Fruit fly (Drosophila melanogaster) whole organism, embryonic: Measurements from ENCODE around the gene CG11384.

Experiments used
- Ada2b ChIP-seq: fragments of 200-800 bp; sonication (Bioruptor generic); IDR thresholded peaks from 2 replicates; pipeline ENCODE4 v1.3.6; 2022; ENCODE audit warnings: missing biosample characterization, missing genetic modification characterization
- CG10267 ChIP-seq: fragments of 200-800 bp; sonication (Bioruptor generic); optimal IDR thresholded peaks from 2 replicates; lab custom pipeline; 2018; ENCODE audit warnings: missing biosample characterization, mild to moderate bottlenecking, missing genetic modification characterization, moderate library complexity
- CG14710 ChIP-seq: fragments of 200-800 bp; sonication (Bioruptor generic); optimal IDR thresholded peaks from 3 replicates; lab custom pipeline; 2019; ENCODE audit warnings: missing biosample characterization, mild to moderate bottlenecking, missing genetic modification characterization, moderate library complexity
- CG14860 ChIP-seq: fragments of 200-800 bp; sonication (Bioruptor generic); IDR thresholded peaks from 3 replicates; pipeline ENCODE4 v1.3.6; 2022; ENCODE audit warnings: missing biosample characterization, missing genetic modification characterization; ENCODE audit not compliant: partially characterized antibody
- CG15514 ChIP-seq: fragments of 200-800 bp; sonication (Bioruptor generic); optimal IDR thresholded peaks from 3 replicates; lab custom pipeline; 2017; ENCODE audit warnings: missing biosample characterization, missing genetic modification characterization, mild to moderate bottlenecking, moderate library complexity, missing genetic modification reagents
- CG1603 ChIP-seq: fragments of 200-800 bp; sonication (Bioruptor generic); optimal IDR thresholded peaks from 2 replicates; lab custom pipeline; 2019; ENCODE audit warnings: missing biosample characterization, mild to moderate bottlenecking, missing genetic modification characterization, moderate library complexity
- CG16813 ChIP-seq: fragments of 200-800 bp; sonication (Bioruptor generic); IDR thresholded peaks from 3 replicates; pipeline ENCODE4 v1.3.6; 2022; ENCODE audit warnings: missing biosample characterization, missing genetic modification characterization; ENCODE audit not compliant: partially characterized antibody
- CG17186 ChIP-seq: fragments of 200-800 bp; sonication (Bioruptor generic); optimal IDR thresholded peaks from 3 replicates; lab custom pipeline; 2017; ENCODE audit warnings: missing biosample characterization, missing genetic modification reagents, missing genetic modification characterization
- CG17328 ChIP-seq: fragments of 200-800 bp; sonication (Bioruptor generic); IDR thresholded peaks from 2 replicates; pipeline ENCODE4 v1.3.6; 2022; ENCODE audit warnings: missing biosample characterization, missing genetic modification characterization
- CG18011 ChIP-seq: fragments of 200-800 bp; sonication (Bioruptor generic); optimal IDR thresholded peaks from 2 replicates; lab custom pipeline; 2017; ENCODE audit warnings: missing biosample characterization, missing genetic modification characterization, mild to moderate bottlenecking, moderate library complexity, missing genotype
- CG18764 ChIP-seq: fragments of 200-800 bp; sonication (Bioruptor generic); optimal IDR thresholded peaks from 3 replicates; lab custom pipeline; 2016; ENCODE audit warnings: missing biosample characterization, missing genetic modification characterization
- CG2678 ChIP-seq: fragments of 200-800 bp; sonication (Bioruptor generic); optimal IDR thresholded peaks from 3 replicates; lab custom pipeline; 2019; ENCODE audit warnings: missing biosample characterization, mild to moderate bottlenecking, missing genetic modification characterization, moderate library complexity
- CG2875 ChIP-seq: fragments of 200-800 bp; sonication (Bioruptor generic); optimal IDR thresholded peaks from 2 replicates; lab custom pipeline; 2017; ENCODE audit warnings: missing biosample characterization, mild to moderate bottlenecking, missing genetic modification characterization, missing genetic modification reagents
- CG31388 ChIP-seq: fragments of 200-800 bp; sonication (Bioruptor generic); optimal IDR thresholded peaks from 2 replicates; lab custom pipeline; 2016; ENCODE audit warnings: missing biosample characterization, missing genetic modification characterization
- CG34224 ChIP-seq: fragments of 200-800 bp; sonication (Bioruptor generic); IDR thresholded peaks from 3 replicates; pipeline ENCODE4 v1.3.6; 2022; ENCODE audit warnings: missing biosample characterization, missing genetic modification characterization; ENCODE audit not compliant: partially characterized antibody
- CG7271 ChIP-seq: fragments of 200-800 bp; sonication (Bioruptor generic); optimal IDR thresholded peaks from 2 replicates; lab custom pipeline; 2018; ENCODE audit warnings: missing biosample characterization, mild to moderate bottlenecking, missing genetic modification characterization, moderate library complexity
- CG9817 ChIP-seq: fragments of 200-800 bp; sonication (Bioruptor generic); optimal IDR thresholded peaks from 2 replicates; lab custom pipeline; 2018; ENCODE audit warnings: missing biosample characterization, mild to moderate bottlenecking, missing genetic modification characterization, moderate library complexity
- CkIIα-i1 ChIP-seq: fragments of 200-800 bp; sonication (Bioruptor generic); IDR thresholded peaks from 2 replicates; pipeline ENCODE4 v1.3.6; 2022; ENCODE audit warnings: missing biosample characterization, missing genetic modification characterization
- D19A ChIP-seq: fragments of 200-800 bp; optimal IDR thresholded peaks from 3 replicates; lab custom pipeline; 2019; ENCODE audit warnings: missing biosample characterization, mild to moderate bottlenecking, missing genetic modification characterization, moderate library complexity
- Dbx ChIP-seq: fragments of 200-800 bp; sonication (Bioruptor generic); IDR thresholded peaks from 3 replicates; pipeline ENCODE4 v1.3.6; 2022; ENCODE audit warnings: missing biosample characterization, missing genetic modification characterization
- Deaf1 ChIP-seq: fragments of 200-800 bp; optimal IDR thresholded peaks from 3 replicates; lab custom pipeline; 2019; ENCODE audit warnings: missing biosample characterization, mild to moderate bottlenecking, missing genetic modification characterization, moderate library complexity
- Dfd ChIP-seq, 2 experiments: fragments of >200 bp; optimal IDR thresholded peaks; 2 replicates each; lab custom pipeline; 2017; ENCODE audit warnings: missing biosample characterization in 2 of 2, missing genetic modification characterization in 2 of 2
- Doc3 ChIP-seq: fragments of 200-800 bp; sonication (Bioruptor generic); IDR thresholded peaks from 3 replicates; pipeline ENCODE4 v1.3.6; 2022; ENCODE audit warnings: missing biosample characterization, missing genetic modification characterization; ENCODE audit not compliant: partially characterized antibody
- E2f2 ChIP-seq: fragments of 200-800 bp; sonication (Bioruptor generic); IDR thresholded peaks from 2 replicates; pipeline ENCODE4 v1.3.6; 2022; ENCODE audit warnings: missing biosample characterization, missing genetic modification characterization
- Eip74EF ChIP-seq, 2 experiments: fragments of 200-800 bp in 1 of 2; fragments of >200 bp in 1 of 2; sonication (Bioruptor generic) in 1 of 2; optimal IDR thresholded peaks; 2 replicates each; lab custom pipeline; 2017 to 2019; ENCODE audit warnings: missing biosample characterization in 2 of 2, missing genetic modification characterization in 2 of 2, mild to moderate bottlenecking in 1 of 2, moderate library complexity in 1 of 2
- Ets97D ChIP-seq: fragments of 200-800 bp; sonication (Bioruptor generic); optimal IDR thresholded peaks from 3 replicates; lab custom pipeline; 2016; ENCODE audit warnings: missing biosample characterization, missing genetic modification characterization
- HLH3B ChIP-seq: fragments of 200-800 bp; sonication (Bioruptor generic); IDR thresholded peaks from 2 replicates; pipeline ENCODE4 v1.3.6; 2022; ENCODE audit warnings: missing biosample characterization, missing genetic modification characterization
- HLH4C ChIP-seq: fragments of 200-800 bp; sonication (Bioruptor generic); IDR thresholded peaks from 3 replicates; pipeline ENCODE4 v1.3.6; 2022; ENCODE audit warnings: missing biosample characterization, missing genetic modification characterization; ENCODE audit not compliant: partially characterized antibody
- MBD-R2 ChIP-seq: fragments of 200-800 bp; sonication (Bioruptor generic); IDR thresholded peaks from 2 replicates; pipeline ENCODE4 v1.3.6; 2022; ENCODE audit warnings: missing biosample characterization, missing genetic modification characterization
- Mes4 ChIP-seq: fragments of 200-800 bp; sonication (Bioruptor generic); optimal IDR thresholded peaks from 2 replicates; lab custom pipeline; 2016; ENCODE audit warnings: missing biosample characterization, missing genetic modification characterization
- NC2α ChIP-seq: fragments of 200-800 bp; sonication (Bioruptor generic); optimal IDR thresholded peaks from 2 replicates; lab custom pipeline; 2016; ENCODE audit warnings: missing biosample characterization, missing genetic modification characterization
- Scr ChIP-seq: fragments of 200-800 bp; sonication (Bioruptor generic); IDR thresholded peaks from 2 replicates; pipeline ENCODE4 v1.3.6; 2022; ENCODE audit warnings: missing biosample characterization, missing genetic modification characterization; ENCODE audit not compliant: partially characterized antibody
- amos ChIP-seq: fragments of 200-800 bp; sonication (Bioruptor generic); IDR thresholded peaks from 2 replicates; pipeline ENCODE4 v1.3.6; 2022; ENCODE audit warnings: missing biosample characterization, missing genetic modification characterization; ENCODE audit not compliant: partially characterized antibody
- bbx ChIP-seq: fragments of 200-800 bp; sonication (Bioruptor generic); IDR thresholded peaks from 2 replicates; pipeline ENCODE4 v1.3.6; 2022; ENCODE audit warnings: missing biosample characterization, missing genetic modification characterization; ENCODE audit not compliant: partially characterized antibody
- gfzf ChIP-seq: fragments of 200-800 bp; sonication (Bioruptor generic); optimal IDR thresholded peaks from 2 replicates; lab custom pipeline; 2016; ENCODE audit warnings: missing biosample characterization, mild to moderate bottlenecking, missing genetic modification characterization, moderate library complexity
- grau ChIP-seq: fragments of 200-800 bp; optimal IDR thresholded peaks from 3 replicates; lab custom pipeline; 2019; ENCODE audit warnings: missing biosample characterization, mild to moderate bottlenecking, missing genetic modification characterization, moderate library complexity
- gsb ChIP-seq: fragments of 200-800 bp; sonication (Bioruptor generic); IDR thresholded peaks from 2 replicates; pipeline ENCODE4 v1.3.6; 2022; ENCODE audit warnings: missing biosample characterization, missing genetic modification characterization
- hb ChIP-seq: fragments of 200-800 bp; sonication (Bioruptor generic); IDR thresholded peaks from 3 replicates; pipeline ENCODE4 v1.3.6; 2022; ENCODE audit warnings: missing biosample characterization, missing genetic modification characterization; ENCODE audit not compliant: partially characterized antibody
- inv ChIP-seq: fragments of 200-800 bp; sonication (Bioruptor generic); IDR thresholded peaks from 2 replicates; pipeline ENCODE4 v1.3.6; 2022; ENCODE audit warnings: missing biosample characterization, missing genetic modification characterization; ENCODE audit not compliant: partially characterized antibody
- knrl ChIP-seq: fragments of 200-800 bp; sonication (Bioruptor generic); IDR thresholded peaks from 3 replicates; pipeline ENCODE4 v1.3.6; 2022; ENCODE audit warnings: missing biosample characterization, missing genetic modification characterization; ENCODE audit not compliant: partially characterized antibody
- nmo ChIP-seq: fragments of 200-800 bp; sonication (Bioruptor generic); optimal IDR thresholded peaks from 2 replicates; lab custom pipeline; 2018; ENCODE audit warnings: missing biosample characterization, mild to moderate bottlenecking, missing genetic modification characterization, moderate library complexity
- sd ChIP-seq: fragments of 200-800 bp; sonication (Bioruptor generic); optimal IDR thresholded peaks from 3 replicates; lab custom pipeline; 2018; ENCODE audit warnings: missing biosample characterization, mild to moderate bottlenecking, missing genetic modification characterization, moderate library complexity
- sens ChIP-seq: fragments of 200-800 bp; sonication (Bioruptor generic); peaks from one replicate; lab custom pipeline; 2016; ENCODE audit warnings: missing biosample characterization, missing genetic modification characterization
- slp2 ChIP-seq: fragments of 200-800 bp; sonication (Bioruptor generic); optimal IDR thresholded peaks from 2 replicates; lab custom pipeline; 2016; ENCODE audit warnings: missing biosample characterization, missing genetic modification characterization
- sna ChIP-seq: fragments of 200-800 bp; sonication (Bioruptor generic); IDR thresholded peaks from 2 replicates; pipeline ENCODE4 v1.3.6; 2022; ENCODE audit warnings: missing biosample characterization, missing genetic modification characterization; ENCODE audit not compliant: partially characterized antibody
- tgo ChIP-seq: fragments of 200-800 bp; sonication (Bioruptor generic); IDR thresholded peaks from 3 replicates; pipeline ENCODE4 v1.3.6; 2022; ENCODE audit warnings: missing biosample characterization, missing genetic modification characterization
- zen ChIP-seq: fragments of 200-800 bp; sonication (Bioruptor generic); optimal IDR thresholded peaks from 3 replicates; lab custom pipeline; 2018; ENCODE audit warnings: missing biosample characterization, mild to moderate bottlenecking, missing genetic modification characterization, moderate library complexity
- zfh1 ChIP-seq: fragments of 200-800 bp; sonication (Bioruptor generic); IDR thresholded peaks from 3 replicates; pipeline ENCODE4 v1.3.6; 2022; ENCODE audit warnings: missing biosample characterization, missing genetic modification characterization
- zfh2 ChIP-seq: fragments of 200-800 bp; sonication (Bioruptor generic); optimal IDR thresholded peaks from 2 replicates; lab custom pipeline; 2016; ENCODE audit warnings: missing biosample characterization, missing genetic modification characterization

CG11384 gene

dm6 chrX:1215000-1215399 is 39.2 kb upstream of the CG11384 start, which contains the start of gene CG11398 (continued):
- no peak for TF ChIP-seq zfh1 (GFP tag; lab: Robert Waterston, UW)
- TF ChIP-seq NC2α (GFP tag; lab: Kevin White, UChicago): no peak
- peak; percentile 11 for TF ChIP-seq zen (tag; lab: Kevin White, UChicago)
- TF ChIP-seq CG2875 (GFP tag; lab: Kevin White, UChicago): no peak
- peak; percentile 88 for TF ChIP-seq CG14710
- no peak for TF ChIP-seq HLH3B
- TF ChIP-seq CG34224: peak; percentile 73
- TF ChIP-seq CG15514 (GFP tag; lab: Kevin White, UChicago): peak; percentile 65
- TF ChIP-seq knrl (GFP tag; lab: Robert Waterston, UW): peak; percentile 80
- no peak for TF ChIP-seq CG7271
- TF ChIP-seq Dbx (GFP tag; lab: Robert Waterston, UW): no peak
- peak; percentile 5 for TF ChIP-seq D19A (tag; lab: Kevin White, UChicago)
- TF ChIP-seq CG1603: peak; percentile 83
- no peak for TF ChIP-seq slp2
- peak; percentile 73 for TF ChIP-seq sens
- peak; percentile 62; the same call in 2 of the 3 replicates for TF ChIP-seq CG14860
- no peak for TF ChIP-seq CG17328 (GFP tag; lab: Robert Waterston, UW)
- peak; percentile 56; the same call in 1 of the 3 replicates for TF ChIP-seq hb (GFP tag; lab: Robert Waterston, UW)
- no peak for TF ChIP-seq CG18011 (GFP tag; lab: Kevin White, UChicago)
- TF ChIP-seq bbx: peak; percentile 86
- peak; percentile 79 for TF ChIP-seq CG10267 (tag; lab: Kevin White, UChicago)
- no peak for TF ChIP-seq sd (tag; lab: Kevin White, UChicago)
- peak; percentile 80 for TF ChIP-seq Scr
- peak; percentile 87 for TF ChIP-seq amos (GFP tag; lab: Robert Waterston, UW)
- TF ChIP-seq HLH4C (GFP tag; lab: Robert Waterston, UW): peak; percentile 58
- no peak for TF ChIP-seq CG18764 (GFP tag; lab: Kevin White, UChicago)
- no peak for TF ChIP-seq gsb (GFP tag; lab: Robert Waterston, UW)
- peak; percentile 92 for TF ChIP-seq gfzf (GFP tag; lab: Kevin White, UChicago)
- no peak for TF ChIP-seq CG9817 (tag; lab: Kevin White, UChicago)
- TF ChIP-seq Ada2b (GFP tag; lab: Robert Waterston, UW): no peak
- no peak for TF ChIP-seq CkIIα-i1 (GFP tag; lab: Robert Waterston, UW)
- TF ChIP-seq CG31388: no peak
- peak; percentile 83 for TF ChIP-seq CG16813 (GFP tag; lab: Robert Waterston, UW)
- TF ChIP-seq Doc3: peak; percentile 55; the same call in 2 of the 3 replicates
- TF ChIP-seq MBD-R2 (GFP tag; lab: Robert Waterston, UW): peak; percentile 82
- TF ChIP-seq Dfd (GFP tag; optimal IDR thresholded peaks at IDR 0.05; lab: Kevin White, UChicago): no peak
- TF ChIP-seq inv (GFP tag; lab: Robert Waterston, UW): peak; percentile 68
- no peak for TF ChIP-seq CG2678 (tag; lab: Kevin White, UChicago)
- peak; percentile 82 for TF ChIP-seq E2f2
- no peak for TF ChIP-seq zfh2 (GFP tag; lab: Kevin White, UChicago)
- TF ChIP-seq Deaf1 (tag; lab: Kevin White, UChicago): no peak
- peak; percentile 22 for TF ChIP-seq nmo
- TF ChIP-seq grau: no peak
- no peak for TF ChIP-seq Mes4 (GFP tag; lab: Kevin White, UChicago)
- no peak for TF ChIP-seq tgo (GFP tag; lab: Robert Waterston, UW)
- peak; percentile 76 for TF ChIP-seq Ets97D (GFP tag; lab: Kevin White, UChicago)
- TF ChIP-seq Eip74EF (GFP tag; optimal IDR thresholded peaks at IDR 0.05; lab: Kevin White, UChicago): no peak
- TF ChIP-seq CG17186 (GFP tag; lab: Kevin White, UChicago): peak; percentile 74
- peak; percentile 66 for TF ChIP-seq sna (GFP tag; lab: Robert Waterston, UW)
